Fruit fly (Drosophila melanogaster): Measurements from ENCODE around the gene Herp.

dm6 chr2L:7840152-7840551 is 40.3 kb upstream of the Herp start, which contains the start of gene CG14537:
- TF ChIP-seq rn (GFP tag; IDR thresholded peaks at IDR 0.05) (no peak), CG8301 (tag; optimal IDR thresholded peaks at IDR 0.05) (no peak), Snoo (tag; optimal IDR thresholded peaks at IDR 0.05) (no peak), D1 (tag; optimal IDR thresholded peaks at IDR 0.05) (no peak), CG4496 (GFP tag; IDR thresholded peaks at IDR 0.05) (no peak), CG9948 (tag; optimal IDR thresholded peaks at IDR 0.05) (no peak), fd96Ca (GFP tag; IDR thresholded peaks at IDR 0.05) (no peak), Pif1A (GFP tag; optimal IDR thresholded peaks at IDR 0.05) (no peak), gl (tag; optimal IDR thresholded peaks at IDR 0.05) (no peak)
